Worm (Caenorhabditis elegans) whole organism, L4 larva: ENCODE data around the gene Y57G11C.23.
A peak's percentile ranks its signal among the peaks of the same experiment; 100 is the strongest.

ENCODE experiments used
- D1046.2 ChIP-seq: fragments of 200-800 bp; sonication (Bioruptor generic); IDR thresholded peaks from 2 replicates; pipeline ENCODE4 v1.3.6; 2022; ENCODE audit warnings: missing genetic modification characterization, missing compliant biosample characterization
- F44E2.7 ChIP-seq: fragments of 200-800 bp; sonication (Bioruptor generic); IDR thresholded peaks from 2 replicates; pipeline ENCODE4 v2.1.2; 2022; ENCODE audit warnings: missing genetic modification characterization, missing compliant biosample characterization
- R02D3.7 ChIP-seq: fragments of 150-350 bp; sonication (generic microtip); optimal IDR thresholded peaks from 3 replicates; lab custom pipeline; 2014; ENCODE audit warnings: missing biosample characterization, missing genetic modification characterization
- T20F7.1 ChIP-seq: fragments of 200-800 bp; sonication (Bioruptor generic); optimal IDR thresholded peaks from 2 replicates; lab custom pipeline; 2018; ENCODE audit warnings: mild to moderate bottlenecking, missing genetic modification characterization, missing compliant biosample characterization
- T26A8.4 ChIP-seq: fragments of 200-800 bp; sonication (Bioruptor generic); IDR thresholded peaks from 2 replicates; pipeline ENCODE4 v1.3.6; 2022; ENCODE audit warnings: missing genetic modification characterization, missing compliant biosample characterization
- Y105C5A.15 ChIP-seq: fragments of 200-800 bp; sonication (Bioruptor generic); IDR thresholded peaks from 2 replicates; pipeline ENCODE4 v1.3.6; 2022; ENCODE audit warnings: missing genetic modification characterization, missing compliant biosample characterization
- Y5F2A.4 ChIP-seq: fragments of 200-800 bp; sonication (Bioruptor generic); optimal IDR thresholded peaks from 2 replicates; lab custom pipeline; 2018; ENCODE audit warnings: mild to moderate bottlenecking, missing genetic modification characterization, missing compliant biosample characterization
- ZK546.5 ChIP-seq, 2 experiments: sonication (generic microtip); optimal IDR thresholded peaks; 2 replicates each; lab custom pipeline; 2017; ENCODE audit warnings: missing biosample characterization in 2 of 2, missing genetic modification characterization in 2 of 2
- aha-1 ChIP-seq: fragments of 150-350 bp; peaks from one replicate; lab custom pipeline; 2014; ENCODE audit warnings: missing biosample characterization, missing genetic modification characterization
- aly-2 ChIP-seq: sonication (generic microtip); optimal IDR thresholded peaks from 2 replicates; lab custom pipeline; 2018; ENCODE audit warnings: missing biosample characterization, missing genetic modification characterization
- arid-1 ChIP-seq: fragments of 200-800 bp; sonication (Bioruptor generic); conservative IDR thresholded peaks from 2 replicates; pipeline ENCODE4 v1.3.6; 2022; ENCODE audit warnings: missing genetic modification reagents, missing genetic modification characterization, missing compliant biosample characterization
- ceh-32 ChIP-seq: sonication (generic microtip); optimal IDR thresholded peaks from 2 replicates; lab custom pipeline; 2016; ENCODE audit warnings: mild to moderate bottlenecking, missing genetic modification characterization, missing compliant biosample characterization; ENCODE audit not compliant: poor library complexity
- ceh-62 ChIP-seq: sonication (generic microtip); optimal IDR thresholded peaks from 2 replicates; lab custom pipeline; 2017; ENCODE audit warnings: missing biosample characterization, missing genetic modification characterization
- ctbp-1 ChIP-seq: fragments of 200-800 bp; sonication (Bioruptor generic); IDR thresholded peaks from 2 replicates; pipeline ENCODE4 v1.3.6; 2022; ENCODE audit warnings: missing genetic modification reagents, missing genetic modification characterization, missing compliant biosample characterization
- daf-16 ChIP-seq, 3 experiments: sonication (generic microtip); optimal IDR thresholded peaks; 2 replicates each; lab custom pipeline; 2016 to 2017; ENCODE audit warnings: missing genetic modification characterization in 3 of 3, missing genetic modification reagents in 3 of 3, mild to moderate bottlenecking in 2 of 3, missing compliant biosample characterization in 2 of 3, missing biosample characterization in 1 of 3, moderate library complexity in 1 of 3
- dmd-6 ChIP-seq: fragments of 200-800 bp; sonication (Bioruptor generic); IDR thresholded peaks from 2 replicates; pipeline ENCODE4 v1.3.6; 2022; ENCODE audit warnings: missing genetic modification reagents, missing genetic modification characterization, missing compliant biosample characterization
- dmd-8 ChIP-seq: fragments of 200-800 bp; sonication (Bioruptor generic); IDR thresholded peaks from 2 replicates; pipeline ENCODE4 v1.3.6; 2022; ENCODE audit warnings: missing genetic modification characterization, missing compliant biosample characterization
- duxl-1 ChIP-seq: sonication (generic microtip); optimal IDR thresholded peaks from 2 replicates; lab custom pipeline; 2016; ENCODE audit warnings: mild to moderate bottlenecking, missing genetic modification characterization, moderate library complexity, missing compliant biosample characterization; ENCODE audit not compliant: poor library complexity
- dve-1 ChIP-seq: sonication (generic microtip); optimal IDR thresholded peaks from 2 replicates; lab custom pipeline; 2017; ENCODE audit warnings: antibody characterized with exemption, mild to moderate bottlenecking, missing genetic modification characterization, missing compliant biosample characterization; ENCODE audit not compliant: insufficient read depth
- egl-27 ChIP-seq: sonication (generic microtip); optimal IDR thresholded peaks from 3 replicates; lab custom pipeline; 2017; ENCODE audit warnings: missing biosample characterization, missing genetic modification reagents, missing genetic modification characterization
- hif-1 ChIP-seq, 2 experiments: sonication (generic microtip); optimal IDR thresholded peaks; 2 replicates each; lab custom pipeline; 2016 to 2017; ENCODE audit warnings: missing compliant biosample characterization in 2 of 2, missing genetic modification characterization in 2 of 2, missing genetic modification reagents in 2 of 2, missing genotype in 2 of 2, mild to moderate bottlenecking in 1 of 2
- hlh-11 ChIP-seq: fragments of 200-800 bp; sonication (Bioruptor generic); optimal IDR thresholded peaks from 2 replicates; lab custom pipeline; 2018; ENCODE audit warnings: mild to moderate bottlenecking, missing genetic modification characterization, missing compliant biosample characterization
- lin-15B ChIP-seq: fragments of 150-350 bp; sonication (generic microtip); optimal IDR thresholded peaks from 3 replicates; lab custom pipeline; 2014; ENCODE audit warnings: missing biosample characterization, missing genetic modification characterization
- lir-3 ChIP-seq: sonication (generic microtip); optimal IDR thresholded peaks from 2 replicates; lab custom pipeline; 2016; ENCODE audit warnings: mild to moderate bottlenecking, missing genetic modification characterization, missing compliant biosample characterization
- lsy-2 ChIP-seq, 2 experiments: fragments of 150-350 bp in 1 of 2; sonication (generic microtip) in 1 of 2; optimal IDR thresholded peaks; 2 replicates each; lab custom pipeline; 2014 to 2017; ENCODE audit warnings: missing biosample characterization in 2 of 2, missing genetic modification characterization in 2 of 2
- madf-5 ChIP-seq, 2 experiments: fragments of 200-800 bp; sonication (Bioruptor generic); IDR thresholded peaks; 2 replicates each; pipeline ENCODE4 v1.3.6; 2022; ENCODE audit warnings: missing compliant biosample characterization in 2 of 2, missing genetic modification characterization in 2 of 2
- mep-1 ChIP-seq: fragments of 150-350 bp; sonication (generic microtip); optimal IDR thresholded peaks from 3 replicates; lab custom pipeline; 2014; ENCODE audit warnings: missing biosample characterization, missing genetic modification characterization
- nhr-102 ChIP-seq: sonication (generic microtip); optimal IDR thresholded peaks from 2 replicates; lab custom pipeline; 2016; ENCODE audit warnings: mild to moderate bottlenecking, missing genetic modification characterization, moderate library complexity, missing compliant biosample characterization
- nhr-237 ChIP-seq: sonication (generic microtip); optimal IDR thresholded peaks from 2 replicates; lab custom pipeline; 2017; ENCODE audit warnings: missing biosample characterization, missing genetic modification characterization
- nhr-25 ChIP-seq: sonication (generic microtip); optimal IDR thresholded peaks from 2 replicates; lab custom pipeline; 2017; ENCODE audit warnings: missing genetic modification characterization, mild to moderate bottlenecking, missing compliant biosample characterization, antibody characterized with exemption, moderate library complexity, borderline replicate concordance; ENCODE audit not compliant: insufficient read depth
- nhr-28 ChIP-seq: fragments of 150-350 bp; optimal IDR thresholded peaks from 2 replicates; lab custom pipeline; 2014; ENCODE audit warnings: missing biosample characterization, missing genetic modification characterization
- nhr-42 ChIP-seq: fragments of 200-800 bp; sonication (Bioruptor generic); IDR thresholded peaks from 2 replicates; pipeline ENCODE4 v1.3.6; 2022; ENCODE audit warnings: missing genetic modification characterization, missing compliant biosample characterization
- nhr-48 ChIP-seq: sonication (generic microtip); optimal IDR thresholded peaks from 2 replicates; lab custom pipeline; 2016; ENCODE audit warnings: mild to moderate bottlenecking, missing genetic modification characterization, missing compliant biosample characterization
- nhr-6 ChIP-seq: fragments of 150-350 bp; optimal IDR thresholded peaks from 2 replicates; lab custom pipeline; 2014; ENCODE audit warnings: missing biosample characterization, missing genetic modification characterization
- nhr-77 ChIP-seq: fragments of 150-350 bp; optimal IDR thresholded peaks from 2 replicates; lab custom pipeline; 2014; ENCODE audit warnings: missing biosample characterization, missing genetic modification characterization
- php-3 ChIP-seq: fragments of 200-800 bp; sonication (Bioruptor generic); IDR thresholded peaks from 2 replicates; pipeline ENCODE4 v1.3.6; 2022; ENCODE audit warnings: missing genetic modification reagents, missing genetic modification characterization, missing compliant biosample characterization
- pqm-1 ChIP-seq: sonication (generic microtip); optimal IDR thresholded peaks from 2 replicates; lab custom pipeline; 2017; ENCODE audit warnings: missing biosample characterization, missing genetic modification characterization
- sdz-12 ChIP-seq: fragments of 200-800 bp; sonication (Bioruptor generic); optimal IDR thresholded peaks from 2 replicates; lab custom pipeline; 2018; ENCODE audit warnings: mild to moderate bottlenecking, missing genetic modification characterization, missing compliant biosample characterization
- snpc-1.2 ChIP-seq: fragments of 200-800 bp; sonication (Bioruptor generic); IDR thresholded peaks from 2 replicates; pipeline ENCODE4 v1.3.6; 2022; ENCODE audit warnings: missing genetic modification reagents, missing genetic modification characterization, missing compliant biosample characterization
- tag-97 ChIP-seq: fragments of 200-800 bp; sonication (Bioruptor generic); IDR thresholded peaks from 2 replicates; pipeline ENCODE4 v1.3.6; 2022; ENCODE audit warnings: missing genetic modification characterization, missing compliant biosample characterization
- vab-7 ChIP-seq: fragments of 200-800 bp; sonication (Bioruptor generic); IDR thresholded peaks from 2 replicates; pipeline ENCODE4 v1.3.6; 2022; ENCODE audit warnings: missing genetic modification reagents, missing genetic modification characterization, missing compliant biosample characterization
- zfp-2 ChIP-seq: sonication (generic microtip); optimal IDR thresholded peaks from 2 replicates; lab custom pipeline; 2016; ENCODE audit warnings: mild to moderate bottlenecking, missing genetic modification characterization, missing compliant biosample characterization
- zfp-3 ChIP-seq: fragments of 200-800 bp; sonication (Bioruptor generic); conservative IDR thresholded peaks from 2 replicates; pipeline ENCODE4 v1.3.6; 2022; ENCODE audit warnings: missing genetic modification reagents, missing genetic modification characterization, missing compliant biosample characterization
- zip-2 ChIP-seq: fragments of 150-350 bp; optimal IDR thresholded peaks from 2 replicates; lab custom pipeline; 2014; ENCODE audit warnings: missing biosample characterization, missing genetic modification characterization
- ztf-11 ChIP-seq: fragments of 150-350 bp; optimal IDR thresholded peaks from 2 replicates; lab custom pipeline; 2014; ENCODE audit warnings: missing biosample characterization, missing genetic modification characterization
- ztf-7 ChIP-seq: fragments of 150-350 bp; optimal IDR thresholded peaks from 2 replicates; lab custom pipeline; 2014; ENCODE audit warnings: missing biosample characterization, missing genetic modification characterization

Gene Y57G11C.23

DNA sequence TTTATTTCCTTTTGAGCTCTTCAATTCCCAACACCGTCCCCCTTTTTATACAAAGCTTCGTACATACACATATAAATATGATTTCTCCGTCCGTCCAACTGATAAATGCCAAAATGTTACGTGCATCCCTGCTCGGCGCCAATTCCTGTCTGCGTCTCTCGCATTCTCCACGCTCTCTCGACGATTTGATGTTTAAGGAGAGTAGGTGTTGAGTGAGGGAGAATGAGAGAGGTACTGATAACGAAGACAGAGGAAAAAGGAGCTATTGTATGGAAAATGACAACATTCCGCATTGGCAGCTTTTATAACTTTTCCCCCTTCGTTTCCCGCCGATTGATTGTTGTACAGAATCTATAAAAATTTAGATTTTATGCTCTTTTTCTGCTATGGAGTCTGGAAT lies 22.2 kb upstream of the Y57G11C.23 start:
- peak; percentile 90 for TF ChIP-seq dve-1 (tag; lab: Kevin White, UChicago)
- TF ChIP-seq pqm-1 (tag; lab: Kevin White, UChicago) = peak; percentile 98
- no peak for TF ChIP-seq arid-1 (GFP tag; lab: Robert Waterston, UW)
- no peak for TF ChIP-seq snpc-1.2 (GFP tag; lab: Robert Waterston, UW)
- peak; percentile 67 for TF ChIP-seq nhr-48 (tag; lab: Kevin White, UChicago)
- peak; percentile 79 for TF ChIP-seq nhr-28 (tag; lab: Kevin White, UChicago)
- peak; percentile 9 for TF ChIP-seq aha-1 (tag; lab: Kevin White, UChicago)
- peak; percentile 3 for TF ChIP-seq nhr-77 (tag; lab: Kevin White, UChicago)
- TF ChIP-seq lsy-2 (tag; optimal IDR thresholded peaks at IDR 0.05; lab: Kevin White, UChicago) = no peak
- peak; percentile 25 for TF ChIP-seq nhr-102 (tag; lab: Kevin White, UChicago)
- no peak for TF ChIP-seq ZK546.5 (tag; optimal IDR thresholded peaks at IDR 0.05; lab: Kevin White, UChicago)
- TF ChIP-seq ztf-7 (tag; lab: Kevin White, UChicago) = peak; percentile 41
- TF ChIP-seq Y105C5A.15 (GFP tag; lab: Robert Waterston, UW) = no peak
- TF ChIP-seq hif-1 (tag; optimal IDR thresholded peaks at IDR 0.05; lab: Kevin White, UChicago) = peak in 1 of 2 experiments; percentile 81
- TF ChIP-seq egl-27 = no peak
- peak; percentile 87 for TF ChIP-seq hlh-11 (tag; lab: Kevin White, UChicago)
- no peak for TF ChIP-seq R02D3.7 (tag; lab: Kevin White, UChicago)
- TF ChIP-seq dmd-6 = peak; percentile 87; the same call in 1 of the 2 replicates
- TF ChIP-seq nhr-6 (tag; lab: Kevin White, UChicago) = peak; percentile 66
- no peak for TF ChIP-seq lin-15B
- peak; percentile 8 for TF ChIP-seq mep-1
- TF ChIP-seq daf-16 (GFP tag; optimal IDR thresholded peaks at IDR 0.05; lab: Kevin White, UChicago) = no peak
- TF ChIP-seq daf-16 (tag; optimal IDR thresholded peaks at IDR 0.05; lab: Kevin White, UChicago) = peak; percentile 91

DNA sequence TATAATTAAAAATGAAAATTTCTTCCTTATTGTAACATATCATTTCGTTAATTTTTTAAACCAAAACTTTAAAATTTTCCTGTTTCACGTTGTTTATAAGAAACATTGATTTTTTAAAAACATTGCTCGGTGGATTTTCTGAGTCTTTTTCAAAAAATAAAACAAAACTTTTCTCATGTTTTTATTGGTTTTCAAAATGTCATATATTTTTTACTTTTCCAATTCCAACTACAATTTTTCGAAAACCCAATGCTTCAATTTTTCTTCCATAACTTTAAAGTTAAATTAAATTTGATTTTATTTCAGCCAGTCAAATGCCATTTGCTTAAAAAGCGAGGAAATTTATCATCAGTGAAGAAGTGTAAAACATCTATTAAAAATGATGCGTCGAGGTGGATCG lies 17.6 kb upstream of the Y57G11C.23 start, which contains the start of gene eps-8:
Gene eps-8 (plus strand): TSS at position 301 of the 400 bp plus-strand sequence.
- no peak for TF ChIP-seq zfp-3 (GFP tag; lab: Robert Waterston, UW)
- no peak for TF ChIP-seq sdz-12 (GFP tag; lab: Kevin White, UChicago)
- no peak for TF ChIP-seq aha-1 (tag; lab: Kevin White, UChicago)
- TF ChIP-seq vab-7 (GFP tag; lab: Robert Waterston, UW) = no peak
- TF ChIP-seq mep-1 = no peak
- no peak for TF ChIP-seq ceh-62
- TF ChIP-seq tag-97 (GFP tag; lab: Robert Waterston, UW) = no peak
- TF ChIP-seq T20F7.1 = no peak
- no peak for TF ChIP-seq lsy-2 (tag; optimal IDR thresholded peaks at IDR 0.05; lab: Kevin White, UChicago)
- no peak for TF ChIP-seq php-3 (GFP tag; lab: Robert Waterston, UW)
- TF ChIP-seq dmd-6 = no peak
- TF ChIP-seq ceh-32 (tag; lab: Kevin White, UChicago) = no peak
- no peak for TF ChIP-seq nhr-102 (tag; lab: Kevin White, UChicago)
- TF ChIP-seq T26A8.4 (GFP tag; lab: Robert Waterston, UW) = no peak
- no peak for TF ChIP-seq Y5F2A.4
- TF ChIP-seq aly-2 (tag; lab: Kevin White, UChicago) = no peak

DNA sequence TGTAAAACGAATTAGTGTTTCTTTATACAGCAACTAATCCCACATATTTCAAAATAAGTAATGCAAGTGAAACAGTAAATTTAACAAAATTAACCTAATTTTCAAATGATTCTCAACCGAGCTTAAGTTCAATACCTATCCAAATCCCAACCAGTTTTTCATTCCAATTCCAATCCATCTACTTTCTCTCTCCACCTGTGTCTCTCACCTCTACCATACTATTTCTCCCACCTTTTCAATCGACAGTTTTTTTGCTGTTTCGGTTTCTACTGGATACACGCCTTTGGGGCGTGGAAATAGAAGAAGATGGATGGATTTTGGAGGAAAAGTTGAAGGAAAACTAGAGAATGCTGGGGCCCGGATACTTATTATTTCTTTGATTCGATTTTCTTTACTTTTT lies 16.1 kb upstream of the Y57G11C.23 start:
- peak; percentile 70 for TF ChIP-seq aha-1 (tag; lab: Kevin White, UChicago)
- no peak for TF ChIP-seq lin-15B

DNA sequence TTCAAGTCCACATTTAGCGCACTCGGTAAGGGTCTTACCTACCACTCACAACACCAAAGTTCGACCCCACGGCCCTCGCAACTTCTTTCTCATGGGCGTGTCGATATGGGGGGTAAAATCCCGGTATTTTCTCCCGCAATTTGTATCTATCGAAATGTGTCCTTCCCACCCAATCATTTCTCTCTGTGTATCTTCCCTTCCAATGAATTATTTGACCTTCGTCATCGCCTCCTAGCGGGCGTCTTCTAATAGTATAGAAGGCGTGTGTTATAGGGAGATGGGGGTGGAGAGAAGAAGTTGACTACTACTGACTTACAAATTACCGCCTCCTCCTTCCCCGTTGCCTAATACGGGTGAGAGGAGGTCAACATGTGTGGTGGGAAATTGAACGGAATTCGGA lies 15.0 kb upstream of the Y57G11C.23 start:
- no peak for TF ChIP-seq duxl-1 (tag; lab: Kevin White, UChicago)
- TF ChIP-seq nhr-25 (tag; lab: Kevin White, UChicago) = peak; percentile 50
- no peak for TF ChIP-seq nhr-237 (tag; lab: Kevin White, UChicago)
- TF ChIP-seq D1046.2 (GFP tag; lab: Robert Waterston, UW) = no peak
- no peak for TF ChIP-seq ztf-11 (tag; lab: Kevin White, UChicago)
- no peak for TF ChIP-seq zfp-2 (tag; lab: Kevin White, UChicago)
- no peak for TF ChIP-seq lin-15B
- no peak for TF ChIP-seq dmd-6
- no peak for TF ChIP-seq zip-2 (tag; lab: Kevin White, UChicago)
- TF ChIP-seq vab-7 (GFP tag; lab: Robert Waterston, UW) = no peak
- no peak for TF ChIP-seq ctbp-1 (GFP tag; lab: Robert Waterston, UW)
- TF ChIP-seq nhr-42 (GFP tag; lab: Robert Waterston, UW) = no peak
- no peak for TF ChIP-seq madf-5 (GFP tag; IDR thresholded peaks at IDR 0.05; lab: Robert Waterston, UW)
- no peak for TF ChIP-seq sdz-12 (GFP tag; lab: Kevin White, UChicago)
- no peak for TF ChIP-seq dmd-8
- no peak for TF ChIP-seq mep-1
- no peak for TF ChIP-seq lir-3 (tag; lab: Kevin White, UChicago)
- no peak for TF ChIP-seq F44E2.7 (GFP tag; lab: Robert Waterston, UW)
